Worm (Caenorhabditis elegans) whole organism, young adult: Measurements from ENCODE around the gene fah-1.

ENCODE experiments used
- B0336.3 ChIP-seq: fragments of 200-800 bp; sonication (Bioruptor generic); IDR thresholded peaks from 2 replicates; pipeline ENCODE4 v1.3.6; 2022; ENCODE audit warnings: missing genetic modification characterization, missing compliant biosample characterization
- F23B12.7 ChIP-seq: sonication (generic microtip); optimal IDR thresholded peaks from 2 replicates; lab custom pipeline; 2017; ENCODE audit warnings: missing genetic modification characterization, mild to moderate bottlenecking, missing compliant biosample characterization, antibody characterized with exemption, moderate library complexity; ENCODE audit not compliant: insufficient read depth
- F33H1.4 ChIP-seq: fragments of 200-800 bp; sonication (Bioruptor generic); IDR thresholded peaks from 2 replicates; pipeline ENCODE4 v1.3.6; 2022; ENCODE audit warnings: missing genetic modification reagents, missing genetic modification characterization, missing compliant biosample characterization
- F55B11.4 ChIP-seq: sonication (generic microtip); optimal IDR thresholded peaks from 2 replicates; lab custom pipeline; 2016; ENCODE audit warnings: missing compliant biosample characterization, missing genetic modification characterization, borderline replicate concordance; ENCODE audit not compliant: insufficient read depth
- F57A8.1 ChIP-seq: fragments of 200-800 bp; sonication (Bioruptor generic); optimal IDR thresholded peaks from 2 replicates; lab custom pipeline; 2018; ENCODE audit warnings: mild to moderate bottlenecking, missing genetic modification characterization, moderate library complexity, missing compliant biosample characterization
- T26A5.8 ChIP-seq: sonication (generic microtip); optimal IDR thresholded peaks from 2 replicates; lab custom pipeline; 2016; ENCODE audit warnings: missing genetic modification characterization, missing compliant biosample characterization
- Y67H2A.10 ChIP-seq: fragments of 200-800 bp; sonication (Bioruptor generic); conservative IDR thresholded peaks from 2 replicates; pipeline ENCODE4 v1.3.6; 2022; ENCODE audit warnings: missing genetic modification reagents, missing genetic modification characterization, missing compliant biosample characterization
- Y95B8A.8 ChIP-seq: fragments of 200-800 bp; sonication (Bioruptor generic); IDR thresholded peaks from 2 replicates; pipeline ENCODE4 v1.3.6; 2022; ENCODE audit warnings: missing genetic modification reagents, missing genetic modification characterization, missing compliant biosample characterization
- atf-7 ChIP-seq: sonication (generic microtip); optimal IDR thresholded peaks from 2 replicates; lab custom pipeline; 2017; ENCODE audit warnings: mild to moderate bottlenecking, missing genetic modification characterization, missing compliant biosample characterization
- athp-1 ChIP-seq: sonication (generic microtip); optimal IDR thresholded peaks from 2 replicates; lab custom pipeline; 2017; ENCODE audit warnings: mild to moderate bottlenecking, missing genetic modification characterization, missing compliant biosample characterization
- attf-5 ChIP-seq: fragments of 200-800 bp; sonication (Bioruptor generic); optimal IDR thresholded peaks from 2 replicates; lab custom pipeline; 2018; ENCODE audit warnings: mild to moderate bottlenecking, missing genetic modification characterization, missing compliant biosample characterization
- bed-1 ChIP-seq: fragments of 200-800 bp; sonication (Bioruptor generic); IDR thresholded peaks from 2 replicates; pipeline ENCODE4 v1.3.6; 2022; ENCODE audit warnings: missing genetic modification reagents, missing genetic modification characterization, missing compliant biosample characterization
- ccch-3 ChIP-seq: fragments of 200-800 bp; sonication (Bioruptor generic); optimal IDR thresholded peaks from 2 replicates; lab custom pipeline; 2018; ENCODE audit warnings: mild to moderate bottlenecking, missing genetic modification characterization, missing compliant biosample characterization
- cebp-1 ChIP-seq, 2 experiments: fragments of 200-800 bp in 1 of 2; sonication (Bioruptor generic) in 1 of 2; sonication (generic microtip) in 1 of 2; IDR thresholded peaks in 1 of 2; optimal IDR thresholded peaks in 1 of 2; 2 replicates each; pipeline versions ENCODE4 v1.3.6 to Lab custom; 2017 to 2022; ENCODE audit warnings: missing compliant biosample characterization in 2 of 2, missing genetic modification characterization in 2 of 2, mild to moderate bottlenecking in 1 of 2, missing genetic modification reagents in 1 of 2, moderate library complexity in 1 of 2
- dpl-1 ChIP-seq: fragments of 150-350 bp; optimal IDR thresholded peaks from 2 replicates; lab custom pipeline; 2014; ENCODE audit warnings: missing biosample characterization, missing genetic modification reagents, missing genetic modification characterization
- efl-1 ChIP-seq: fragments of 150-350 bp; optimal IDR thresholded peaks from 2 replicates; lab custom pipeline; 2014; ENCODE audit warnings: missing biosample characterization, missing genetic modification reagents, missing genetic modification characterization
- gei-17 ChIP-seq: fragments of 200-800 bp; sonication (Bioruptor generic); optimal IDR thresholded peaks from 2 replicates; lab custom pipeline; 2018; ENCODE audit warnings: mild to moderate bottlenecking, missing genetic modification characterization, missing compliant biosample characterization
- him-1 ChIP-seq: sonication (generic microtip); optimal IDR thresholded peaks from 2 replicates; lab custom pipeline; 2016; ENCODE audit warnings: missing genotype, missing genetic modification reagents, missing genetic modification characterization, missing compliant biosample characterization
- hlh-26 ChIP-seq: fragments of 200-800 bp; sonication (Bioruptor generic); conservative IDR thresholded peaks from 2 replicates; pipeline ENCODE4 v1.3.6; 2022; ENCODE audit warnings: missing genetic modification reagents, missing genetic modification characterization, missing compliant biosample characterization
- hmg-1.2 ChIP-seq: fragments of 200-800 bp; sonication (Bioruptor generic); IDR thresholded peaks from 2 replicates; pipeline ENCODE4 v1.3.6; 2022; ENCODE audit warnings: missing genetic modification reagents, missing genetic modification characterization, missing compliant biosample characterization
- hsf-1 ChIP-seq: fragments of 200-800 bp; sonication (Bioruptor generic); IDR thresholded peaks from 2 replicates; pipeline ENCODE4 v1.3.6; 2022; ENCODE audit warnings: missing genetic modification reagents, missing genetic modification characterization, missing compliant biosample characterization
- lag-1 ChIP-seq: fragments of 200-800 bp; sonication (Bioruptor generic); IDR thresholded peaks from 2 replicates; pipeline ENCODE4 v1.3.6; 2022; ENCODE audit warnings: missing genetic modification reagents, missing genetic modification characterization, missing compliant biosample characterization
- lin-35 ChIP-seq, 3 experiments: fragments of 150-350 bp in 2 of 3; sonication (generic microtip) in 1 of 3; optimal IDR thresholded peaks; 2 replicates each; lab custom pipeline; 2014 to 2018; ENCODE audit warnings: missing biosample characterization in 3 of 3, missing genetic modification characterization in 3 of 3, missing genetic modification reagents in 3 of 3
- lin-40 ChIP-seq: sonication (generic microtip); optimal IDR thresholded peaks from 2 replicates; lab custom pipeline; 2016; ENCODE audit warnings: missing genetic modification characterization, mild to moderate bottlenecking, missing compliant biosample characterization, missing genotype, missing genetic modification reagents
- lin-54 ChIP-seq: fragments of 200-800 bp; sonication (Bioruptor generic); optimal IDR thresholded peaks from 2 replicates; lab custom pipeline; 2018; ENCODE audit warnings: mild to moderate bottlenecking, missing genetic modification characterization, missing compliant biosample characterization
- lsy-27 ChIP-seq: sonication (generic microtip); optimal IDR thresholded peaks from 2 replicates; lab custom pipeline; 2017; ENCODE audit warnings: missing genetic modification characterization, mild to moderate bottlenecking, missing compliant biosample characterization, antibody characterized with exemption, missing genotype, borderline replicate concordance; ENCODE audit not compliant: insufficient read depth
- mxl-1 ChIP-seq: sonication (generic microtip); optimal IDR thresholded peaks from 2 replicates; lab custom pipeline; 2016; ENCODE audit warnings: missing genetic modification characterization, missing compliant biosample characterization
- nfya-2 ChIP-seq: fragments of 200-800 bp; sonication (Bioruptor generic); IDR thresholded peaks from 2 replicates; pipeline ENCODE4 v1.3.6; 2022; ENCODE audit warnings: missing genetic modification reagents, missing genetic modification characterization, missing compliant biosample characterization
- nfyb-1 ChIP-seq: fragments of 200-800 bp; sonication (Bioruptor generic); IDR thresholded peaks from 2 replicates; pipeline ENCODE4 v1.3.6; 2022; ENCODE audit warnings: missing genetic modification reagents, missing genetic modification characterization, missing compliant biosample characterization
- nhr-80 ChIP-seq: sonication (generic microtip); optimal IDR thresholded peaks from 2 replicates; lab custom pipeline; 2016; ENCODE audit warnings: missing genetic modification characterization, missing compliant biosample characterization
- rcor-1 ChIP-seq: fragments of 200-800 bp; sonication (Bioruptor generic); IDR thresholded peaks from 2 replicates; pipeline ENCODE4 v1.3.6; 2022; ENCODE audit warnings: missing genetic modification reagents, missing genetic modification characterization, missing compliant biosample characterization
- snpc-1.1 ChIP-seq: sonication (generic microtip); optimal IDR thresholded peaks from 2 replicates; lab custom pipeline; 2017; ENCODE audit warnings: missing genetic modification characterization, mild to moderate bottlenecking, missing compliant biosample characterization, antibody characterized with exemption, moderate library complexity, missing genotype, missing genetic modification reagents; ENCODE audit not compliant: insufficient read depth
- somi-1 ChIP-seq: fragments of 200-800 bp; sonication (Bioruptor generic); optimal IDR thresholded peaks from 2 replicates; lab custom pipeline; 2018; ENCODE audit warnings: mild to moderate bottlenecking, missing genetic modification characterization, missing compliant biosample characterization
- tbp1 ChIP-seq: fragments of 200-800 bp; sonication (Bioruptor generic); optimal IDR thresholded peaks from 2 replicates; lab custom pipeline; 2018; ENCODE audit warnings: mild to moderate bottlenecking, missing genetic modification characterization, missing compliant biosample characterization
- unc-130 ChIP-seq: sonication (generic microtip); optimal IDR thresholded peaks from 2 replicates; lab custom pipeline; 2016; ENCODE audit warnings: missing genetic modification reagents, missing genetic modification characterization, missing compliant biosample characterization
- unc-62 ChIP-seq: fragments of 150-350 bp; optimal IDR thresholded peaks from 2 replicates; lab custom pipeline; 2014; ENCODE audit warnings: missing biosample characterization, missing genetic modification reagents, missing genetic modification characterization
- xnd-1 ChIP-seq: sonication (generic microtip); optimal IDR thresholded peaks from 2 replicates; lab custom pipeline; 2016; ENCODE audit warnings: missing genotype, missing genetic modification reagents, missing genetic modification characterization, missing compliant biosample characterization
- ztf-25 ChIP-seq: fragments of 200-800 bp; sonication (Bioruptor generic); IDR thresholded peaks from 2 replicates; pipeline ENCODE4 v1.3.6; 2022; ENCODE audit warnings: missing genetic modification reagents, missing genetic modification characterization, missing compliant biosample characterization

The fah-1 gene

ce11 chrX:6448866-6449400 lies at the start of gene fah-1:
TSS of gene fah-1 (minus strand) at chrX:6448916.
- TF ChIP-seq attf-5 (GFP tag; lab: Kevin White, UChicago) (peak; percentile 10), somi-1 (GFP tag; lab: Kevin White, UChicago) (peak; percentile 39), cebp-1 (GFP tag; IDR thresholded peaks at IDR 0.05; lab: Robert Waterston, UW) (peak; percentile 91), cebp-1 (tag; optimal IDR thresholded peaks at IDR 0.05; lab: Kevin White, UChicago) (peak; percentile 96), atf-7 (peak; percentile 46), F33H1.4 (GFP tag; lab: Robert Waterston, UW) (no peak), Y67H2A.10 (no peak), T26A5.8 (tag; lab: Kevin White, UChicago) (no peak), hmg-1.2 (GFP tag; lab: Robert Waterston, UW) (peak; percentile 63), B0336.3 (GFP tag; lab: Robert Waterston, UW) (0 out of 2 replicates have a peak, but pooled peaks have one; percentile 28), unc-62 (peak; percentile 71), F55B11.4 (tag; lab: Kevin White, UChicago) (no peak), hlh-26 (no peak), nfya-2 (0 out of 2 replicates have a peak, but pooled peaks have one; percentile 50), lag-1 (GFP tag; lab: Robert Waterston, UW) (no peak), nhr-80 (peak; percentile 81), athp-1 (tag; lab: Kevin White, UChicago) (no peak), snpc-1.1 (tag; lab: Kevin White, UChicago) (no peak), lin-40 (tag; lab: Kevin White, UChicago) (peak; percentile 69), gei-17 (GFP tag; lab: Kevin White, UChicago) (peak; percentile 34), lin-54 (GFP tag; lab: Kevin White, UChicago) (no peak)

ce11 chrX:6484780-6485179 lies 36.1 kb upstream of the fah-1 start, which contains the start of gene gar-1:
TSS of gene gar-1 (minus strand) at chrX:6484880.
- TF ChIP-seq lin-35 (GFP tag; optimal IDR thresholded peaks at IDR 0.05; lab: Kevin White, UChicago) = no peak
- no peak for TF ChIP-seq F57A8.1 (GFP tag; lab: Kevin White, UChicago)
- TF ChIP-seq F33H1.4 (GFP tag; lab: Robert Waterston, UW) = no peak
- TF ChIP-seq lsy-27 (tag; lab: Kevin White, UChicago) = no peak
- no peak for TF ChIP-seq dpl-1
- TF ChIP-seq gei-17 (GFP tag; lab: Kevin White, UChicago) = no peak
- TF ChIP-seq snpc-1.1 (tag; lab: Kevin White, UChicago) = no peak
- TF ChIP-seq ccch-3 (GFP tag; lab: Kevin White, UChicago) = no peak
- TF ChIP-seq nfyb-1 (GFP tag; lab: Robert Waterston, UW) = no peak

ce11 chrX:6476540-6476939 lies 27.8 kb upstream of the fah-1 start, which contains the start of gene C15B12.1:
TSS of gene C15B12.1 (plus strand) at chrX:6476810.
- TF ChIP-seq efl-1 (GFP tag; lab: Kevin White, UChicago) (no peak), hsf-1 (GFP tag; lab: Robert Waterston, UW) (no peak), Y67H2A.10 (no peak), him-1 (tag; lab: Kevin White, UChicago) (no peak), cebp-1 (GFP tag; IDR thresholded peaks at IDR 0.05; lab: Robert Waterston, UW) (no peak), cebp-1 (tag; optimal IDR thresholded peaks at IDR 0.05; lab: Kevin White, UChicago) (no peak), unc-130 (GFP tag; lab: Kevin White, UChicago) (no peak), ztf-25 (GFP tag; lab: Robert Waterston, UW) (no peak), Y95B8A.8 (GFP tag; lab: Robert Waterston, UW) (no peak), xnd-1 (no peak), F23B12.7 (no peak), tbp1 (no peak), lin-54 (GFP tag; lab: Kevin White, UChicago) (no peak), athp-1 (tag; lab: Kevin White, UChicago) (no peak), rcor-1 (no peak), bed-1 (GFP tag; lab: Robert Waterston, UW) (no peak), mxl-1 (tag; lab: Kevin White, UChicago) (no peak)
